Fruit fly (Drosophila melanogaster) whole organism, prepupa: ENCODE results near the gene sog.
A peak's percentile ranks its signal among the peaks of the same experiment; 100 is the strongest.

Experiments
- Blimp-1 ChIP-seq: fragments of 200-800 bp; sonication (Bioruptor generic); optimal IDR thresholded peaks from 3 replicates; lab custom pipeline; 2017; ENCODE audit warnings: missing biosample characterization, missing genetic modification characterization, mild to moderate bottlenecking, moderate library complexity, missing genetic modification reagents
- CG10631 ChIP-seq: fragments of 200-800 bp; sonication (Bioruptor generic); optimal IDR thresholded peaks from 2 replicates; lab custom pipeline; 2016; ENCODE audit warnings: missing biosample characterization, missing genetic modification characterization
- CG11294 ChIP-seq: fragments of 200-800 bp; sonication (Bioruptor generic); IDR thresholded peaks from 2 replicates; pipeline ENCODE4 v1.3.6; 2022; ENCODE audit warnings: missing biosample characterization, missing genetic modification characterization
- CG11762 ChIP-seq: fragments of 200-800 bp; sonication (Bioruptor generic); optimal IDR thresholded peaks from 3 replicates; lab custom pipeline; 2016; ENCODE audit warnings: missing biosample characterization, missing genetic modification characterization; ENCODE audit not compliant: insufficient read depth
- CG11902 ChIP-seq: fragments of 200-800 bp; sonication (Bioruptor generic); optimal IDR thresholded peaks from 3 replicates; lab custom pipeline; 2016; ENCODE audit warnings: missing biosample characterization, missing genetic modification characterization
- CG15336 ChIP-seq: fragments of 200-800 bp; sonication (Bioruptor generic); IDR thresholded peaks from 2 replicates; pipeline ENCODE4 v1.3.6; 2022; ENCODE audit warnings: missing biosample characterization, missing genetic modification characterization
- CG1621 ChIP-seq: fragments of 200-800 bp; sonication (Bioruptor generic); optimal IDR thresholded peaks from 3 replicates; lab custom pipeline; 2018; ENCODE audit warnings: missing biosample characterization, mild to moderate bottlenecking, missing genetic modification characterization
- CG3032 ChIP-seq: fragments of 200-800 bp; optimal IDR thresholded peaks from 2 replicates; lab custom pipeline; 2019; ENCODE audit warnings: missing biosample characterization, mild to moderate bottlenecking, missing genetic modification characterization, moderate library complexity
- CG31627 ChIP-seq: fragments of 200-800 bp; sonication (Bioruptor generic); optimal IDR thresholded peaks from 3 replicates; lab custom pipeline; 2016; ENCODE audit warnings: missing biosample characterization, missing genetic modification characterization
- CG34406 ChIP-seq: fragments of 200-800 bp; sonication (Bioruptor generic); optimal IDR thresholded peaks from 3 replicates; lab custom pipeline; 2016; ENCODE audit warnings: missing biosample characterization, missing genetic modification characterization
- CG3919 ChIP-seq: fragments of 200-800 bp; sonication (Bioruptor generic); optimal IDR thresholded peaks from 3 replicates; lab custom pipeline; 2016; ENCODE audit warnings: missing biosample characterization, missing genetic modification characterization
- CG4318 ChIP-seq: fragments of 200-800 bp; sonication (Bioruptor generic); optimal IDR thresholded peaks from 3 replicates; lab custom pipeline; 2017; ENCODE audit warnings: missing biosample characterization, mild to moderate bottlenecking, missing genetic modification characterization
- CG6163 ChIP-seq: fragments of 200-800 bp; sonication (Bioruptor generic); IDR thresholded peaks from 3 replicates; pipeline ENCODE4 v1.3.6; 2022; ENCODE audit warnings: missing biosample characterization, missing genetic modification characterization
- CG6808 ChIP-seq: fragments of 200-800 bp; sonication (Bioruptor generic); optimal IDR thresholded peaks from 3 replicates; lab custom pipeline; 2017; ENCODE audit warnings: missing biosample characterization, missing genetic modification characterization, mild to moderate bottlenecking, moderate library complexity, missing genetic modification reagents
- CG6854 ChIP-seq: fragments of 200-800 bp; sonication (Bioruptor generic); optimal IDR thresholded peaks from 2 replicates; lab custom pipeline; 2017; ENCODE audit warnings: missing biosample characterization, mild to moderate bottlenecking, missing genetic modification characterization
- CG7368 ChIP-seq: fragments of 200-800 bp; sonication (Bioruptor generic); optimal IDR thresholded peaks from 3 replicates; lab custom pipeline; 2016; ENCODE audit warnings: missing biosample characterization, missing genetic modification characterization
- CG8632 ChIP-seq: fragments of 200-800 bp; sonication (Bioruptor generic); optimal IDR thresholded peaks from 3 replicates; lab custom pipeline; 2016; ENCODE audit warnings: missing biosample characterization, missing genetic modification characterization
- CG9139 ChIP-seq: fragments of 200-800 bp; sonication (Bioruptor generic); optimal IDR thresholded peaks from 3 replicates; lab custom pipeline; 2017; ENCODE audit warnings: missing biosample characterization, mild to moderate bottlenecking, missing genetic modification characterization
- Eip78C ChIP-seq: fragments of 200-800 bp; sonication (Bioruptor generic); peaks from one replicate; lab custom pipeline; 2016; ENCODE audit warnings: missing biosample characterization, missing genetic modification characterization
- Eip93F ChIP-seq: fragments of 200-800 bp; sonication (Bioruptor generic); optimal IDR thresholded peaks from 2 replicates; lab custom pipeline; 2016; ENCODE audit warnings: missing biosample characterization, mild to moderate bottlenecking, missing genetic modification characterization
- Ets96B ChIP-seq: fragments of 200-800 bp; optimal IDR thresholded peaks from 2 replicates; lab custom pipeline; 2019; ENCODE audit warnings: missing biosample characterization, mild to moderate bottlenecking, missing genetic modification characterization, moderate library complexity
- Hr4 ChIP-seq: fragments of 200-800 bp; sonication (Bioruptor generic); optimal IDR thresholded peaks from 3 replicates; lab custom pipeline; 2016; ENCODE audit warnings: missing biosample characterization, missing genetic modification characterization
- Met ChIP-seq: fragments of 200-800 bp; sonication (Bioruptor generic); optimal IDR thresholded peaks from 3 replicates; lab custom pipeline; 2016; ENCODE audit warnings: missing biosample characterization, missing genetic modification characterization
- Sox14 ChIP-seq: fragments of 200-800 bp; sonication (Bioruptor generic); optimal IDR thresholded peaks from 3 replicates; lab custom pipeline; 2016; ENCODE audit warnings: missing biosample characterization, missing genetic modification characterization
- Sox15 ChIP-seq: fragments of 200-800 bp; sonication (Bioruptor generic); optimal IDR thresholded peaks from 3 replicates; lab custom pipeline; 2016; ENCODE audit warnings: missing biosample characterization, missing genetic modification characterization
- acj6 ChIP-seq: fragments of 200-800 bp; sonication (Bioruptor generic); optimal IDR thresholded peaks from 3 replicates; lab custom pipeline; 2016; ENCODE audit warnings: missing biosample characterization, missing genetic modification characterization
- cyc ChIP-seq: fragments of 200-800 bp; sonication (Bioruptor generic); optimal IDR thresholded peaks from 3 replicates; lab custom pipeline; 2016; ENCODE audit warnings: missing biosample characterization, missing genetic modification characterization
- dac ChIP-seq: fragments of 200-800 bp; sonication (Bioruptor generic); optimal IDR thresholded peaks from 2 replicates; lab custom pipeline; 2017; ENCODE audit warnings: missing biosample characterization, mild to moderate bottlenecking, missing genetic modification characterization
- dsx ChIP-seq: fragments of 200-800 bp; optimal IDR thresholded peaks from 3 replicates; lab custom pipeline; 2019; ENCODE audit warnings: missing biosample characterization, mild to moderate bottlenecking, missing genetic modification characterization, moderate library complexity; ENCODE audit not compliant: poor library complexity, severe bottlenecking
- eg ChIP-seq: fragments of 200-800 bp; sonication (Bioruptor generic); IDR thresholded peaks from 3 replicates; pipeline ENCODE4 v1.3.6; 2022; ENCODE audit warnings: missing biosample characterization, missing genetic modification characterization
- esn ChIP-seq: fragments of 200-800 bp; sonication (Bioruptor generic); optimal IDR thresholded peaks from 2 replicates; lab custom pipeline; 2016; ENCODE audit warnings: missing biosample characterization, mild to moderate bottlenecking, missing genetic modification characterization, moderate library complexity
- fd59A ChIP-seq: fragments of 200-800 bp; sonication (Bioruptor generic); optimal IDR thresholded peaks from 2 replicates; lab custom pipeline; 2017; ENCODE audit warnings: missing biosample characterization, mild to moderate bottlenecking, missing genetic modification characterization, missing genetic modification reagents
- fkh ChIP-seq: fragments of 200-800 bp; sonication (Bioruptor generic); optimal IDR thresholded peaks from 3 replicates; lab custom pipeline; 2017; ENCODE audit warnings: missing biosample characterization, mild to moderate bottlenecking, missing genetic modification characterization, moderate library complexity
- lz ChIP-seq: fragments of 200-800 bp; sonication (Bioruptor generic); optimal IDR thresholded peaks from 3 replicates; lab custom pipeline; 2016; ENCODE audit warnings: missing biosample characterization, missing genetic modification characterization
- net ChIP-seq: fragments of 200-800 bp; sonication (Bioruptor generic); optimal IDR thresholded peaks from 3 replicates; lab custom pipeline; 2016; ENCODE audit warnings: missing biosample characterization, missing genetic modification characterization
- pdm3 ChIP-seq: fragments of 200-800 bp; sonication (Bioruptor generic); optimal IDR thresholded peaks from 3 replicates; lab custom pipeline; 2016; ENCODE audit warnings: missing biosample characterization, missing genetic modification characterization
- ss ChIP-seq, 2 experiments: fragments of 200-800 bp; sonication (Bioruptor generic); optimal IDR thresholded peaks; 2 replicates in 1 of 2; 3 replicates in 1 of 2; lab custom pipeline; 2017 to 2018; ENCODE audit warnings: mild to moderate bottlenecking in 2 of 2, missing biosample characterization in 2 of 2, missing genetic modification characterization in 2 of 2, moderate library complexity in 1 of 2
- svp ChIP-seq: fragments of 200-800 bp; sonication (Bioruptor generic); peaks from one replicate; lab custom pipeline; 2016; ENCODE audit warnings: missing biosample characterization, missing genetic modification characterization
- topi ChIP-seq: fragments of 200-800 bp; sonication (Bioruptor generic); optimal IDR thresholded peaks from 3 replicates; lab custom pipeline; 2016; ENCODE audit warnings: missing biosample characterization, missing genetic modification characterization
- vri ChIP-seq: fragments of 200-800 bp; sonication (Bioruptor generic); optimal IDR thresholded peaks from 3 replicates; lab custom pipeline; 2016; ENCODE audit warnings: missing biosample characterization, mild to moderate bottlenecking, missing genetic modification characterization

The sog gene

DNA sequence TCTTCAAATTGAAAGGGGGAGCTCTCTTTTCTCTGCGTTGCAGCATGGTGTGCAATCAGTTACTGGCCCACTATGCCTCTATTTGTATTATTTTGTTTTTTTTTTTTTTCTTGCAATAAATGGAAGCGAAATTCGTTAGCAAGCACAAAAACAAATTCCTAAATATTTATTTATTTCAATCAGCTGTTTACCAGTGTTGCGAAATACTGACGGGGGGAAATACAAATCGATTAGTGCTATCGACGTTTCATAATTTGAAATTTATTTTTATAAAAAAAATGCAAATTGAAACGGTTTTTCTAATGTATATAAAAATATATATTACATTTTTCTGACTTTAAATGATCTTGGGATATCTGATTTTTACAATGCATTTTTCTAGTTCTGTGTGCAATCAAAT lies 61.3 kb downstream of the sog start, which contains the start of gene CG15643:
TSS of gene CG15643 (minus strand) at position 211 of the 400 bp plus-strand sequence.
- TF ChIP-seq CG1621 (no peak), Eip78C (GFP tag; lab: Kevin White, UChicago) (peak; percentile 64), CG6808 (GFP tag; lab: Kevin White, UChicago) (no peak), fkh (GFP tag; lab: Kevin White, UChicago) (peak; percentile 45)

DNA sequence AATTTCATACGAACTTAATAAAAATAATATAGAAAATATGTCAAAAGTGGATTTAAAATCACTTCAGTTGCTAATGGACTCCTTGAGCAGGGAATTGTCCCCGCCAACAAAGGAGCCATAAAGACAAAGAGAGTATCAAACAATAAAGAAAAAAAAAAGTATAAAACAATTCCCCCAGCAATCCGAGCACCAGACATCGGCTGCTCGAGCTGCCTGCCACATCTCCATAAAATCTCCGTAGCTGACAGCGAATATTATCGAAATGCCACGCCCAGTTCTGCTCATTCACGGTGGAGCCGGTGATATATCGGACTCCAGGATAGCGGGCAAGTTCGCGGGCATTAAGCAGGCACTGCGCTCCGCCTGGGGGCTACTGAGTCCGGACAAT lies 64.3 kb downstream of the sog start, which contains the start of gene CG7860:
TSS of gene CG7860 (plus strand) at position 11 of the 388 bp plus-strand sequence.
- TF ChIP-seq CG6163 (GFP tag; lab: Robert Waterston, UW) (peak; percentile 55; the same call in 2 of the 3 replicates), Eip78C (GFP tag; lab: Kevin White, UChicago) (peak; percentile 73), CG9139 (peak; percentile 10), topi (GFP tag; lab: Kevin White, UChicago) (peak; percentile 6), dac (no peak), CG3919 (GFP tag; lab: Kevin White, UChicago) (peak; percentile 20), Blimp-1 (no peak), Sox14 (peak; percentile 79), ss (GFP tag; optimal IDR thresholded peaks at IDR 0.05; lab: Kevin White, UChicago) (peak; percentile 19 to 37), CG1621 (peak; percentile 39), CG34406 (GFP tag; lab: Kevin White, UChicago) (peak; percentile 30), esn (GFP tag; lab: Kevin White, UChicago) (peak; percentile 19), CG31627 (GFP tag; lab: Kevin White, UChicago) (no peak)

- peak; percentile 12 for TF ChIP-seq CG10631
- peak; percentile 63 for TF ChIP-seq fkh (GFP tag; lab: Kevin White, UChicago)
- peak; percentile 37 for TF ChIP-seq CG6854 (GFP tag; lab: Kevin White, UChicago)
- TF ChIP-seq esn (GFP tag; lab: Kevin White, UChicago), result peak; percentile 34
- peak; percentile 41 for TF ChIP-seq CG8632 (GFP tag; lab: Kevin White, UChicago)
- TF ChIP-seq Eip78C (GFP tag; lab: Kevin White, UChicago), result peak; percentile 79
- TF ChIP-seq Eip93F (GFP tag; lab: Kevin White, UChicago), result peak; percentile 69
- no peak for TF ChIP-seq cyc
- TF ChIP-seq CG11294, result no peak
- peak; percentile 21 for TF ChIP-seq Ets96B (tag; lab: Kevin White, UChicago)
- TF ChIP-seq vri (GFP tag; lab: Kevin White, UChicago), result peak; percentile 26
- peak; percentile 80 for TF ChIP-seq svp (GFP tag; lab: Kevin White, UChicago)
- peak; percentile 13 for TF ChIP-seq CG3032 (tag; lab: Kevin White, UChicago)
- peak; percentile 4 for TF ChIP-seq Sox14
- no peak for TF ChIP-seq CG1621
- no peak for TF ChIP-seq CG15336 (GFP tag; lab: Robert Waterston, UW)
- peak; percentile 12 for TF ChIP-seq dsx (GFP tag; lab: Kevin White, UChicago)
- peak in 1 of 2 experiments; percentile 53 for TF ChIP-seq ss (GFP tag; optimal IDR thresholded peaks at IDR 0.05; lab: Kevin White, UChicago)
Observed at dm6 chrX:15568353-15568982, 64.8 kb downstream of the sog start.

- TF ChIP-seq esn (GFP tag; lab: Kevin White, UChicago), result no peak
Observed at dm6 chrX:15555945-15556344, 77.3 kb downstream of the sog start, which contains the start of gene CG42300. Gene CG42300 (minus strand): TSS chrX:15556045.

DNA sequence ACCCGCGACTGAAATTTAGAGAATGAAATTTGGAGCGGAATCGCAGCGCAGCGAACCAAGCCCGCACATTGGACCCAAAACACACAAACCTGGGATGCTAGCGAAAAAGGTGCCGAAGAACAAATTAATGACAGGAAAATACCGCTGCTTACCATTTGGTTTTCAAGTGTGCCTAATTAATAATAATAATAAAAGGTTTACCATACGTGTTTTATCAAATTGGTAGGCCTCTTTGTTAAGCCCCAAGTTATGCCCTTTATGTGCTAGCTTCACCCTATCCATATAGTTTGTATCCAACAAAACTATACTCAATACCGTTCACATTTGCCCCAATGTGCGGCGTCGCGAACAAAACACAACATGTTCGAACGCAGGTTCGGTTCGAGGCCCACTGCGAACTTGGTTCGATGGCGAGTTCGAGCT lies 79.0 kb downstream of the sog start, which contains the start of gene Ac13E:
TSS of gene Ac13E (minus strand) at position 23 of the 423 bp plus-strand sequence.
- TF ChIP-seq dsx (GFP tag; lab: Kevin White, UChicago) (peak; percentile 81), CG31627 (GFP tag; lab: Kevin White, UChicago) (peak; percentile 89), CG4318 (peak; percentile 91), topi (GFP tag; lab: Kevin White, UChicago) (peak; percentile 94), Sox15 (GFP tag; lab: Kevin White, UChicago) (peak; percentile 88), acj6 (GFP tag; lab: Kevin White, UChicago) (peak; percentile 92), esn (GFP tag; lab: Kevin White, UChicago) (peak; percentile 93), CG11902 (GFP tag; lab: Kevin White, UChicago) (peak; percentile 79), dac (peak; percentile 91), CG11762 (GFP tag; lab: Kevin White, UChicago) (peak; percentile 89), pdm3 (GFP tag; lab: Kevin White, UChicago) (peak; percentile 92), cyc (peak; percentile 85), ss (GFP tag; optimal IDR thresholded peaks at IDR 0.05; lab: Kevin White, UChicago) (peak; percentile 85 to 93), Met (GFP tag; lab: Kevin White, UChicago) (peak; percentile 94), Hr4 (GFP tag; lab: Kevin White, UChicago) (peak; percentile 92), fd59A (peak; percentile 87), Eip78C (GFP tag; lab: Kevin White, UChicago) (peak; percentile 98), fkh (GFP tag; lab: Kevin White, UChicago) (peak; percentile 35), net (peak; percentile 95), CG7368 (GFP tag; lab: Kevin White, UChicago) (peak; percentile 91), lz (GFP tag; lab: Kevin White, UChicago) (peak; percentile 95), eg (GFP tag; lab: Robert Waterston, UW) (peak; percentile 83), CG10631 (peak; percentile 87)
